Fruit fly (Drosophila melanogaster) whole organism: ENCODE measurements around the gene Rtc1.

Experiments used
- pan ChIP-seq: fragments of >200 bp; optimal IDR thresholded peaks from 2 replicates; lab custom pipeline; 2017
- psq ChIP-seq: fragments of >200 bp; optimal IDR thresholded peaks from 2 replicates; lab custom pipeline; 2017

- TF ChIP-seq pan (lab: Kevin White, UChicago) = no peak
- no peak for TF ChIP-seq psq
Measured at dm6 chrX:13735322-13736173, 21.4 kb upstream of the Rtc1 start.
